Worm (Caenorhabditis elegans) whole organism, L3 larva: ENCODE data around the gene mes-1.

ENCODE experiments used
- aly-2 ChIP-seq: fragments of 150-350 bp; optimal IDR thresholded peaks from 2 replicates; lab custom pipeline; 2014; ENCODE audit warnings: missing biosample characterization, missing genetic modification characterization
- ama-1 ChIP-seq: fragments of 150-350 bp; optimal IDR thresholded peaks from 2 replicates; lab custom pipeline; 2018
- ceh-16 ChIP-seq: sonication (generic microtip); optimal IDR thresholded peaks from 2 replicates; lab custom pipeline; 2017; ENCODE audit warnings: missing biosample characterization, missing genetic modification characterization
- daf-12 ChIP-seq: fragments of 150-350 bp; optimal IDR thresholded peaks from 2 replicates; lab custom pipeline; 2014; ENCODE audit warnings: missing biosample characterization, missing genetic modification reagents, missing genetic modification characterization
- egl-27 ChIP-seq: sonication (generic microtip); optimal IDR thresholded peaks from 4 replicates; lab custom pipeline; 2017; ENCODE audit warnings: missing biosample characterization, missing genetic modification reagents, missing genetic modification characterization
- elt-2 ChIP-seq: sonication (generic microtip); optimal IDR thresholded peaks from 2 replicates; lab custom pipeline; 2016; ENCODE audit warnings: missing genetic modification reagents, mild to moderate bottlenecking, missing genetic modification characterization, missing compliant biosample characterization
- fkh-2 ChIP-seq: fragments of 150-350 bp; optimal IDR thresholded peaks from 2 replicates; lab custom pipeline; 2014; ENCODE audit warnings: missing biosample characterization, missing genetic modification reagents, missing genetic modification characterization
- lin-15B ChIP-seq: fragments of 150-350 bp; optimal IDR thresholded peaks from 2 replicates; lab custom pipeline; 2014; ENCODE audit warnings: missing biosample characterization, missing genetic modification characterization
- lin-39 ChIP-seq: fragments of 150-350 bp; optimal IDR thresholded peaks from 2 replicates; lab custom pipeline; 2018; ENCODE audit warnings: missing biosample characterization, missing genetic modification reagents, missing genetic modification characterization
- nhr-25 ChIP-seq: sonication (generic microtip); optimal IDR thresholded peaks from 2 replicates; lab custom pipeline; 2017; ENCODE audit warnings: missing biosample characterization, missing genetic modification characterization
- nhr-77 ChIP-seq: fragments of 150-350 bp; optimal IDR thresholded peaks from 2 replicates; lab custom pipeline; 2014; ENCODE audit warnings: missing biosample characterization, missing genetic modification characterization
- pha-4 ChIP-seq: fragments of 150-350 bp; optimal IDR thresholded peaks from 2 replicates; lab custom pipeline; 2014; ENCODE audit warnings: missing biosample characterization, missing genetic modification reagents, missing genetic modification characterization
- pqm-1 ChIP-seq: fragments of 150-350 bp; optimal IDR thresholded peaks from 2 replicates; lab custom pipeline; 2017; ENCODE audit warnings: missing biosample characterization, missing genetic modification characterization, inconsistent platforms
- skn-1 ChIP-seq: fragments of 150-350 bp; optimal IDR thresholded peaks from 2 replicates; lab custom pipeline; 2014; ENCODE audit warnings: missing biosample characterization, missing genetic modification characterization

Gene mes-1

ce11 chrX:11908226-11908625 is 50.9 kb downstream of the mes-1 start:
- no peak for TF ChIP-seq pqm-1 (tag; lab: Kevin White, UChicago)
- TF ChIP-seq pha-4 (tag; lab: Kevin White, UChicago): peak; percentile 41
- TF ChIP-seq elt-2 (tag; lab: Kevin White, UChicago): peak; percentile 56

- no peak for TF ChIP-seq daf-12 (tag; lab: Kevin White, UChicago)
- TF ChIP-seq skn-1 (tag; lab: Kevin White, UChicago): peak; percentile 7
- no peak for TF ChIP-seq lin-39 (tag; lab: Kevin White, UChicago)
- no peak for TF ChIP-seq nhr-77 (tag; lab: Kevin White, UChicago)
- TF ChIP-seq ceh-16 (tag; lab: Kevin White, UChicago): no peak
- peak; percentile 80 for TF ChIP-seq pqm-1 (tag; lab: Kevin White, UChicago)
- TF ChIP-seq elt-2 (tag; lab: Kevin White, UChicago): peak; percentile 89
- TF ChIP-seq aly-2 (tag; lab: Kevin White, UChicago): no peak
- no peak for TF ChIP-seq fkh-2 (tag; lab: Kevin White, UChicago)
- peak; percentile 37 for TF ChIP-seq pha-4 (tag; lab: Kevin White, UChicago)
- no peak for TF ChIP-seq nhr-25 (tag; lab: Kevin White, UChicago)
- TF ChIP-seq ama-1 (lab: Kevin White, UChicago): no peak
Observed at ce11 chrX:11909168-11909567, 51.9 kb downstream of the mes-1 start.

ce11 chrX:11910046-11910445 is 52.8 kb downstream of the mes-1 start, which contains the start of gene Y62H9A.15:
TSS of gene Y62H9A.15 (minus strand) at chrX:11910145.
- TF ChIP-seq egl-27 (tag; lab: Kevin White, UChicago) (no peak), lin-15B (no peak), elt-2 (tag; lab: Kevin White, UChicago) (peak; percentile 73)
